Fruit fly (Drosophila melanogaster): ENCODE data around the gene RpL27.

Gene RpL27

dm6 chr3R:25647577-25648257 is 37.1 kb downstream of the RpL27 start (continued):
- TF ChIP-seq bigmax (GFP tag; optimal IDR thresholded peaks at IDR 0.05) (peak; percentile 44), ase (GFP tag; IDR thresholded peaks at IDR 0.05) (no peak), CG9609 (GFP tag; optimal IDR thresholded peaks at IDR 0.05) (no peak), eyg (GFP tag; optimal IDR thresholded peaks at IDR 0.05) (no peak), insv (GFP tag; optimal IDR thresholded peaks at IDR 0.05) (peak in 1 of 2 experiments; percentile 13), CG18619 (GFP tag; optimal IDR thresholded peaks at IDR 0.05) (no peak), CoRest (tag; optimal IDR thresholded peaks at IDR 0.05) (peak; percentile 15), fu2 (GFP tag; optimal IDR thresholded peaks at IDR 0.05) (no peak), CG16863 (GFP tag; optimal IDR thresholded peaks at IDR 0.05) (no peak), CG4404 (GFP tag; IDR thresholded peaks at IDR 0.05) (no peak), Dfd (GFP tag; optimal IDR thresholded peaks at IDR 0.05) (no peak), CG9876 (GFP tag; optimal IDR thresholded peaks at IDR 0.05) (no peak), croc (GFP tag; conservative IDR thresholded peaks at IDR 0.05) (no peak), vvl (GFP tag; IDR thresholded peaks at IDR 0.05) (0 out of 2 replicates have a peak, but pooled peaks have one; percentile 57), CG7372 (GFP tag; IDR thresholded peaks at IDR 0.05) (no peak), CG6175 (GFP tag; IDR thresholded peaks at IDR 0.05) (no peak), CG12299 (tag; optimal IDR thresholded peaks at IDR 0.05) (no peak), sqz (GFP tag; optimal IDR thresholded peaks at IDR 0.05) (peak; percentile 89), vfl (GFP tag; optimal IDR thresholded peaks at IDR 0.05) (no peak), Spps (tag; optimal IDR thresholded peaks at IDR 0.05) (no peak), CG42726 (GFP tag; IDR thresholded peaks at IDR 0.05; ENCODE audit: partially characterized antibody) (no peak; the same call in 1 of the 2 replicates), CG30431 (GFP tag; optimal IDR thresholded peaks at IDR 0.05) (no peak), CG3407 (GFP tag; optimal IDR thresholded peaks at IDR 0.05) (no peak), CG14050 (GFP tag; IDR thresholded peaks at IDR 0.05) (no peak), GATAe (GFP tag; conservative IDR thresholded peaks at IDR 0.05) (no peak), CG12071 (GFP tag; optimal IDR thresholded peaks at IDR 0.05) (no peak), Hmr (GFP tag; optimal IDR thresholded peaks at IDR 0.05) (peak; percentile 16), Dp (GFP tag; optimal IDR thresholded peaks at IDR 0.05) (peak; percentile 4), CG7987 (GFP tag; optimal IDR thresholded peaks at IDR 0.05) (peak; percentile 7), CG9215 (GFP tag; IDR thresholded peaks at IDR 0.05) (no peak), Neu2 (GFP tag; optimal IDR thresholded peaks at IDR 0.05; ENCODE audit: borderline replicate concordance) (peak; percentile 3), CG31224 (GFP tag; IDR thresholded peaks at IDR 0.05) (no peak), CG10321 (GFP tag; IDR thresholded peaks at IDR 0.05) (0 out of 2 replicates have a peak, but pooled peaks have one; percentile 28), wek (GFP tag; optimal IDR thresholded peaks at IDR 0.05) (peak; percentile 32), Fer2 (tag; optimal IDR thresholded peaks at IDR 0.05) (no peak), sisA (GFP tag; IDR thresholded peaks at IDR 0.05) (no peak), CG33557 (GFP tag; optimal IDR thresholded peaks at IDR 0.05) (peak; percentile 52), Ptx1 (GFP tag; IDR thresholded peaks at IDR 0.05) (no peak), Sry-δ (GFP tag; optimal IDR thresholded peaks at IDR 0.05) (peak; percentile 69), nerfin-1 (tag; optimal IDR thresholded peaks at IDR 0.05) (peak; percentile 33), hb (GFP tag; IDR thresholded peaks at IDR 0.05; ENCODE audit: partially characterized antibody) (peak; percentile 91), zfh2 (GFP tag; optimal IDR thresholded peaks at IDR 0.05) (no peak), gcm (GFP tag; optimal IDR thresholded peaks at IDR 0.05) (peak; percentile 8), CG15601 (tag; optimal IDR thresholded peaks at IDR 0.05) (peak; percentile 13), CG17802 (tag; optimal IDR thresholded peaks at IDR 0.05) (no peak), kah (GFP tag; optimal IDR thresholded peaks at IDR 0.05) (no peak), lab (GFP tag; optimal IDR thresholded peaks at IDR 0.05) (no peak), Hsf (GFP tag; optimal IDR thresholded peaks at IDR 0.05) (no peak), Xrp1 (GFP tag; IDR thresholded peaks at IDR 0.05) (peak; percentile 35; the same call in 1 of the 2 replicates), da (GFP tag; optimal IDR thresholded peaks at IDR 0.05) (no peak)

Measured in whole organism, embryonic.